Worm (Caenorhabditis elegans) whole organism, mixed stage, embryonic: ENCODE data around the gene ugt-67.

Source experiments
- bed-3 ChIP-seq: fragments of 200-800 bp; sonication (Bioruptor generic); optimal IDR thresholded peaks from 3 replicates; lab custom pipeline; 2018; ENCODE audit warnings: mild to moderate bottlenecking, missing genetic modification characterization, moderate library complexity, missing compliant biosample characterization
- blmp-1 ChIP-seq: fragments of 150-350 bp; optimal IDR thresholded peaks from 2 replicates; lab custom pipeline; 2014; ENCODE audit warnings: missing biosample characterization, missing genetic modification characterization
- ceh-39 ChIP-seq: fragments of 150-350 bp; optimal IDR thresholded peaks from 2 replicates; lab custom pipeline; 2014; ENCODE audit warnings: missing biosample characterization, missing genetic modification characterization
- ceh-43 ChIP-seq: fragments of 200-800 bp; sonication (Bioruptor generic); optimal IDR thresholded peaks from 2 replicates; lab custom pipeline; 2018; ENCODE audit warnings: mild to moderate bottlenecking, missing genetic modification characterization, moderate library complexity, missing compliant biosample characterization
- ceh-83 ChIP-seq: fragments of 200-800 bp; sonication (Bioruptor generic); optimal IDR thresholded peaks from 2 replicates; lab custom pipeline; 2018; ENCODE audit warnings: mild to moderate bottlenecking, missing genetic modification characterization, missing compliant biosample characterization
- ces-1 ChIP-seq: fragments of 150-350 bp; optimal IDR thresholded peaks from 2 replicates; lab custom pipeline; 2014; ENCODE audit warnings: missing biosample characterization, missing genetic modification reagents, missing genetic modification characterization
- drap-1 ChIP-seq: fragments of 200-800 bp; sonication (Bioruptor generic); optimal IDR thresholded peaks from 3 replicates; lab custom pipeline; 2018; ENCODE audit warnings: mild to moderate bottlenecking, missing genetic modification characterization, missing compliant biosample characterization
- elt-1 ChIP-seq: sonication (generic microtip); optimal IDR thresholded peaks from 2 replicates; lab custom pipeline; 2017; ENCODE audit warnings: missing genetic modification characterization, mild to moderate bottlenecking, missing compliant biosample characterization, antibody characterized with exemption, moderate library complexity, borderline replicate concordance; ENCODE audit not compliant: insufficient read depth
- elt-3 ChIP-seq: fragments of 150-350 bp; optimal IDR thresholded peaks from 2 replicates; lab custom pipeline; 2014; ENCODE audit warnings: missing biosample characterization, missing genetic modification characterization
- flh-1 ChIP-seq: fragments of 200-800 bp; sonication (Bioruptor generic); optimal IDR thresholded peaks from 2 replicates; lab custom pipeline; 2018; ENCODE audit warnings: mild to moderate bottlenecking, missing genetic modification characterization, moderate library complexity, missing compliant biosample characterization
- ham-2 ChIP-seq: fragments of 200-800 bp; sonication (Bioruptor generic); optimal IDR thresholded peaks from 2 replicates; lab custom pipeline; 2018; ENCODE audit warnings: mild to moderate bottlenecking, missing genetic modification characterization, missing compliant biosample characterization
- hlh-1 ChIP-seq: fragments of 150-350 bp; optimal IDR thresholded peaks from 2 replicates; lab custom pipeline; 2014; ENCODE audit warnings: missing biosample characterization, missing genetic modification reagents, missing genetic modification characterization
- lin-13 ChIP-seq: fragments of 150-350 bp; optimal IDR thresholded peaks from 2 replicates; lab custom pipeline; 2014; ENCODE audit warnings: missing biosample characterization, missing genetic modification characterization
- lsy-2 ChIP-seq: fragments of 150-350 bp; optimal IDR thresholded peaks from 2 replicates; lab custom pipeline; 2014; ENCODE audit warnings: missing biosample characterization, missing genetic modification characterization
- mab-5 ChIP-seq: fragments of 150-350 bp; optimal IDR thresholded peaks from 2 replicates; lab custom pipeline; 2014; ENCODE audit warnings: missing biosample characterization, missing genetic modification characterization
- mls-2 ChIP-seq: sonication (generic microtip); optimal IDR thresholded peaks from 2 replicates; lab custom pipeline; 2016; ENCODE audit warnings: mild to moderate bottlenecking, missing genetic modification characterization, moderate library complexity, missing compliant biosample characterization
- nhr-12 ChIP-seq: fragments of 150-350 bp; optimal IDR thresholded peaks from 2 replicates; lab custom pipeline; 2014; ENCODE audit warnings: missing biosample characterization, missing genetic modification characterization
- nhr-2 ChIP-seq: fragments of 150-350 bp; optimal IDR thresholded peaks from 2 replicates; lab custom pipeline; 2014; ENCODE audit warnings: missing biosample characterization, missing genetic modification characterization
- nhr-237 ChIP-seq: fragments of 150-350 bp; optimal IDR thresholded peaks from 2 replicates; lab custom pipeline; 2014; ENCODE audit warnings: missing biosample characterization, missing genetic modification characterization
- nhr-28 ChIP-seq: fragments of 150-350 bp; optimal IDR thresholded peaks from 2 replicates; lab custom pipeline; 2014; ENCODE audit warnings: missing biosample characterization, missing genetic modification characterization
- nhr-76 ChIP-seq: sonication (generic microtip); optimal IDR thresholded peaks from 2 replicates; lab custom pipeline; 2017; ENCODE audit warnings: missing biosample characterization, missing genetic modification characterization
- pha-4 ChIP-seq: fragments of 150-350 bp; optimal IDR thresholded peaks from 2 replicates; lab custom pipeline; 2018; ENCODE audit warnings: missing biosample characterization, missing genetic modification reagents, missing genetic modification characterization
- sem-2 ChIP-seq: fragments of 200-800 bp; sonication (Bioruptor generic); optimal IDR thresholded peaks from 2 replicates; lab custom pipeline; 2018; ENCODE audit warnings: mild to moderate bottlenecking, missing genetic modification characterization, missing compliant biosample characterization
- sptf-1 ChIP-seq: sonication (generic microtip); optimal IDR thresholded peaks from 2 replicates; lab custom pipeline; 2017; ENCODE audit warnings: mild to moderate bottlenecking, missing genetic modification characterization, moderate library complexity, missing compliant biosample characterization
- tbx-8 ChIP-seq: fragments of 200-800 bp; sonication (Bioruptor generic); optimal IDR thresholded peaks from 2 replicates; lab custom pipeline; 2018; ENCODE audit warnings: mild to moderate bottlenecking, missing genetic modification characterization, moderate library complexity, missing compliant biosample characterization
- unc-120 ChIP-seq: sonication (generic microtip); optimal IDR thresholded peaks from 2 replicates; lab custom pipeline; 2017; ENCODE audit warnings: missing genetic modification characterization, missing compliant biosample characterization; ENCODE audit not compliant: poor library complexity, severe bottlenecking

Gene ugt-67

ce11 chrV:4903696-4904095 lies 2.5 kb downstream of the ugt-67 start, which contains the start of gene ugt-8:
ugt-8 (plus strand) TSS chrV:4903930.
- TF ChIP-seq sem-2 (GFP tag; lab: Kevin White, UChicago) (no peak), pha-4 (tag; lab: Kevin White, UChicago) (no peak), flh-1 (GFP tag; lab: Kevin White, UChicago) (no peak), nhr-12 (no peak), nhr-28 (tag; lab: Kevin White, UChicago) (no peak), mls-2 (tag; lab: Kevin White, UChicago) (no peak)

ce11 chrV:4905953-4906352 lies 4.8 kb downstream of the ugt-67 start, which contains the start of gene ugt-14:
ugt-14 (plus strand) TSS chrV:4906253.
- TF ChIP-seq pha-4 (tag; lab: Kevin White, UChicago) (no peak), sptf-1 (tag; lab: Kevin White, UChicago) (no peak), ham-2 (no peak)

- TF ChIP-seq pha-4 (tag; lab: Kevin White, UChicago), result no peak
- TF ChIP-seq ceh-43 (GFP tag; lab: Kevin White, UChicago), result no peak
- TF ChIP-seq ham-2, result no peak
- TF ChIP-seq ceh-83 (GFP tag; lab: Kevin White, UChicago), result no peak
- no peak for TF ChIP-seq mab-5 (tag; lab: Kevin White, UChicago)
- TF ChIP-seq nhr-237 (tag; lab: Kevin White, UChicago), result no peak
- TF ChIP-seq ces-1 (GFP tag; lab: Kevin White, UChicago), result no peak
- no peak for TF ChIP-seq nhr-76
- no peak for TF ChIP-seq flh-1 (GFP tag; lab: Kevin White, UChicago)
- TF ChIP-seq drap-1 (GFP tag; lab: Kevin White, UChicago), result no peak
Observed at ce11 chrV:4908591-4908990, 7.4 kb downstream of the ugt-67 start, which contains the start of gene ugt-13. ugt-13 (plus strand) TSS chrV:4908884.

DNA sequence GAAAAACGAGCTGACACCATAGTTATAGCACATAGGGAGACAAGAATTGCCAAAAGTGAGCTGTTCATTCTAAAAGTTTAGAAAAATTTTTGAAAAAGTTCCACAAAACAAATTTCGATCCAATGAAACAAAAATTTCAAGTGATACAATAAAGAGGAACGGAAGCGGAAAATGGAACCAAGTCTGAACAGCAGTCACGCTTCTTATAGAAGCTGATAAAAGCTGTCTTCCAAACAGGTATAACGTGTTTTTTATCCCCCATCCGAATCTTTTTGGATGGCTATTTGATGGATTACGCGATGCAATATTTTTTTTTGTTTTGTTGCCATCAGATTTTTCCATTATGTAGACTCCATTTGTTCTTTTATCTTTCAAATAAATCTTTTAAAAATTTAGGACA lies 11.1 kb downstream of the ugt-67 start, which contains the start of gene H23N18.5:
Gene H23N18.5 (minus strand): TSS at position 69 of the 400 bp plus-strand sequence.
- TF ChIP-seq ceh-39 (tag; lab: Kevin White, UChicago) (no peak), elt-1 (tag; lab: Kevin White, UChicago) (peak; percentile 0)

DNA sequence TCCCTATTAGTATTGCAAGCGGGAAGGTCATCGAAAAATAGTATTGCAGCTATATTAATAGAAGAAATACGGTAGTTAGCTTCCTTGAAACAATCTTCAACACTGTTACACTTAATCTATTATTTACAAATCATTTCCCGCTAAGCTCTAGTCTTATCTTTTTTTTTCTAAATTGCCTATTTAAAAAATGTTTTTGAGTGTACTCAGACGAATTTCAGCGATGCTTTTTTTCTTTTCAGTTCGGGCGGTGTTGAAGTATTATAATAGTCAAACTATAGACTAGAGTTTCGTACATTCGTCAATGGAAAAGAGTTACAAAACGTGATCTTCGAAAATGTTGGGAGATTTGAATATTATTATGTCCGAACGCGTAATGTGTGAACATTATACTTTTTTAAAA lies 12.7 kb downstream of the ugt-67 start:
- TF ChIP-seq elt-1 (tag; lab: Kevin White, UChicago) (no peak), ceh-43 (GFP tag; lab: Kevin White, UChicago) (no peak), mls-2 (tag; lab: Kevin White, UChicago) (no peak), lsy-2 (no peak), blmp-1 (tag; lab: Kevin White, UChicago) (no peak), sem-2 (GFP tag; lab: Kevin White, UChicago) (no peak), bed-3 (GFP tag; lab: Kevin White, UChicago) (no peak), hlh-1 (no peak)

ce11 chrV:4914879-4915278 lies 13.7 kb downstream of the ugt-67 start, which contains the start of gene H23N18.6:
H23N18.6 (minus strand) TSS chrV:4915079.
- TF ChIP-seq ceh-39 (tag; lab: Kevin White, UChicago), result no peak

ce11 chrV:4918091-4918624 lies 17.0 kb downstream of the ugt-67 start, which contains the start of gene C02E7.7:
C02E7.7 (minus strand) TSS chrV:4918574.
- TF ChIP-seq unc-120 (no peak), lsy-2 (no peak), ceh-39 (tag; lab: Kevin White, UChicago) (no peak), nhr-12 (no peak), nhr-2 (tag; lab: Kevin White, UChicago) (no peak), hlh-1 (no peak), pha-4 (tag; lab: Kevin White, UChicago) (no peak), nhr-28 (tag; lab: Kevin White, UChicago) (no peak), lin-13 (tag; lab: Kevin White, UChicago) (no peak), ces-1 (GFP tag; lab: Kevin White, UChicago) (no peak), elt-3 (tag; lab: Kevin White, UChicago) (no peak), sem-2 (GFP tag; lab: Kevin White, UChicago) (no peak), ceh-43 (GFP tag; lab: Kevin White, UChicago) (no peak), tbx-8 (GFP tag; lab: Kevin White, UChicago) (no peak), mab-5 (tag; lab: Kevin White, UChicago) (no peak), flh-1 (GFP tag; lab: Kevin White, UChicago) (no peak)
